Worm (Caenorhabditis elegans): Measurements from ENCODE around the gene scl-18.

The scl-18 gene

DNA sequence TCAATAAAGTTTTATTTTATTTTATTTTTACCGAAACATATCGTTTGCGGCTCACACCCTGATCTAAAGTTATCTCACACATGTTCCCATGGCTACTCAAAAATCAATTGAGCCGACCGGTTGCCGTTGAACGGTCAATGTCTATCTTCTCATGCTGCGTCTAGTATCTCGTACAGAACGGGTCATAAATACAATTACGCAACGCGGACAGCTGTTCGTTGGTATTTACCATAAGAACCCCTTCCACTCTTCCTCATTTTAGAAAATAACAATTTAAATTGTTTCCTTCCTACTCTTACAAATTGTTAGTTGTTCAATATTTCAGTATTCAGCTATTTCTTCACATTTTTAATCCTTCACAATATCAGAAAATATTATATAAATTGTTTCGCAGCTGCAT lies 10.4 kb downstream of the scl-18 start:
- TF ChIP-seq nhr-179 (tag; optimal IDR thresholded peaks at IDR 0.05) = no peak
- TF ChIP-seq fkh-3 (tag; optimal IDR thresholded peaks at IDR 0.05) = no peak
- TF ChIP-seq T26A5.8 (tag; optimal IDR thresholded peaks at IDR 0.05) = no peak
- no peak for TF ChIP-seq ztf-6 (GFP tag; IDR thresholded peaks at IDR 0.05)
- TF ChIP-seq K11D2.4 (GFP tag; IDR thresholded peaks at IDR 0.05) = no peak
- no peak for TF ChIP-seq attf-3 (GFP tag; conservative IDR thresholded peaks at IDR 0.05)
- TF ChIP-seq tbx-9 (tag; optimal IDR thresholded peaks at IDR 0.05; ENCODE audit: borderline replicate concordance) = no peak
- no peak for TF ChIP-seq let-607 (tag; optimal IDR thresholded peaks at IDR 0.05)
- no peak for TF ChIP-seq Y79H2A.3 (GFP tag; conservative IDR thresholded peaks at IDR 0.05)

DNA sequence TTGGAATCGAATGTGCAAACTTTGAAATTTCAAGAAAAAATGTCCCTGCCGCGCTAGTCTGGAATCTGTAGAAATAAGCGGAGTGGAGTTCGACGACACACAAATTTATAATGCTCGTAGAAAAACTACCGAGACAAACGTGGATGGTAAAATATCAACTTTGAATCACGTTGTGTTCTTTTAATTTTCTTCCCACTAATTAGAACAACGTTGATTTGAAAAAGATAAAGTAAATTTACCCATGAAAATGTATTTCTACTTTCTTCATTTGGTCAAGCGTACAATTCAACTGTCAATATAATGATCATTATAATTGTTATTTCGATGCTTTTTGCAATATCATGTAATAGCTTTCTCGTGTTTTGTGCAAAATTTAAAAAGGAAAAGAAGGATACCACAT lies 11.8 kb downstream of the scl-18 start, which contains the start of gene K01A6.5:
Gene K01A6.5 (plus strand): TSS at position 301 of the 400 bp plus-strand sequence.
- TF ChIP-seq ceh-79 (tag; optimal IDR thresholded peaks at IDR 0.05) = no peak
- no peak for TF ChIP-seq B0019.2 (GFP tag; conservative IDR thresholded peaks at IDR 0.05)
- TF ChIP-seq C17E4.6 (GFP tag; IDR thresholded peaks at IDR 0.05) = no peak
- no peak for TF ChIP-seq hrde-1 (tag; optimal IDR thresholded peaks at IDR 0.05; ENCODE audit: borderline replicate concordance)
- no peak for TF ChIP-seq lin-26 (GFP tag; IDR thresholded peaks at IDR 0.05)
- TF ChIP-seq Y67H2A.10 (GFP tag; conservative IDR thresholded peaks at IDR 0.05) = no peak
- TF ChIP-seq ceh-58 (GFP tag; IDR thresholded peaks at IDR 0.05) = no peak
- no peak for TF ChIP-seq F39B2.1 (GFP tag; IDR thresholded peaks at IDR 0.05)

DNA sequence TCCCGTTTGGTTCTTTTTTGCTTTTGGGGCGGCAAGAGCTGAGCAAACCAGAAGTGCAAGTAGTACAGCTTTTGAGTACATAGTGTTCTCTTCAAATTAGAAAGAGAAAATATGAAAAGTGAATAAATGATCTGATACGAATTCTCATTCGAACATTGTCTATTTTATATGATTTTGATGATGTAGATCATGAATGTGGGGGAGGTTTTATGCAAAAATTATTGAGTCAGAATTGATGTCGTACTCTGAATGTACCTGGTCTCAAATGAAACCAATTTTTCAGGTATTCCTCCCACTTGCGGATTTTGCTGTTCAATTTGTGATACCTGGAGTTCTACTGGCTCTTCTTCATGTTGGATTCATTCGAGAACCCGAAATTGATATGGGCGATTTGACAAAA lies 14.0 kb downstream of the scl-18 start, which contains the start of gene K01A6.4:
Gene K01A6.4 (minus strand): TSS at position 101 of the 400 bp plus-strand sequence.
- TF ChIP-seq B0019.2 (GFP tag; conservative IDR thresholded peaks at IDR 0.05) (no peak), ets-4 (GFP tag; optimal IDR thresholded peaks at IDR 0.05) (no peak), gei-17 (GFP tag; optimal IDR thresholded peaks at IDR 0.05) (no peak), bed-1 (GFP tag; IDR thresholded peaks at IDR 0.05) (no peak), ceh-27 (GFP tag; optimal IDR thresholded peaks at IDR 0.05) (no peak), tlf-1 (GFP tag; optimal IDR thresholded peaks at IDR 0.05) (no peak), pha-4 (tag; optimal IDR thresholded peaks at IDR 0.05) (no peak), attf-3 (GFP tag; conservative IDR thresholded peaks at IDR 0.05) (no peak), rpc-1 (optimal IDR thresholded peaks at IDR 0.05) (no peak), rpc-1 (tag; optimal IDR thresholded peaks at IDR 0.05) (no peak), ccch-3 (GFP tag; optimal IDR thresholded peaks at IDR 0.05) (no peak), B0035.1 (tag; optimal IDR thresholded peaks at IDR 0.05) (no peak), attf-6 (GFP tag; IDR thresholded peaks at IDR 0.05) (no peak), madf-10 (tag; optimal IDR thresholded peaks at IDR 0.05) (no peak), ekl-4 (GFP tag; IDR thresholded peaks at IDR 0.05) (no peak)

DNA sequence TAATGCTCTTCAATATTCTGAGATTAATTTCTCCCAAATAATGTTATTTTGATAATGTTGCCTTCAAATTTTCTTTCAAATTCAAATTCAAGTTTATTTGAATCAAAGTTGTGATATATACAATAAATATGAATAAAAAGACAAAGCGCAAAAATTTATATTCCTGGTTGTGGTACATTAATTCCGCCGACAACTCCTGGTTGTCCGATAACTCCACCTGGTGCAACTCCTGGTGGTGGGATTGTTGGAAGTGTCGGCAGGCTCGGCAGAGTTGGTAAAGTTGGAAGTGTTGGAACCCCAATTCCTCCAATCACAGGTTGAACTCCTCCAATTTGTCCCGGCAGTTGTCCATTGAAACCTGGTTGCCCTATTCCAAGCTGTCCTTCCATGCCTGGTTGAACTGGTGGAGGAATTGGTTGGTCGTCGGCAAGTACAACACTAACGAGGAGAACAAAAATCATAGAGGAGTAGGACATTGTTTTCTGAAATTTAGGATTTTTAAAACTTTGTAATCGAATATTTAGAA lies 16.1 kb downstream of the scl-18 start, which contains the start of gene K01A6.7:
Gene K01A6.7 (minus strand): TSS at position 476 of the 526 bp plus-strand sequence.
- TF ChIP-seq cebp-1 (GFP tag; IDR thresholded peaks at IDR 0.05) (no peak), cebp-1 (tag; optimal IDR thresholded peaks at IDR 0.05) (no peak), ama-1 (optimal IDR thresholded peaks at IDR 0.05) (no peak), ama-1 (GFP tag; optimal IDR thresholded peaks at IDR 0.05) (no peak), ceh-58 (GFP tag; IDR thresholded peaks at IDR 0.05) (no peak), attf-6 (GFP tag; IDR thresholded peaks at IDR 0.05) (no peak), madf-3 (GFP tag; IDR thresholded peaks at IDR 0.05) (no peak), ztf-18 (tag; optimal IDR thresholded peaks at IDR 0.05) (no peak), let-526 (GFP tag; IDR thresholded peaks at IDR 0.05) (no peak), hlh-12 (tag; optimal IDR thresholded peaks at IDR 0.05) (no peak), akir-1 (GFP tag; optimal IDR thresholded peaks at IDR 0.05) (no peak), Y56A3A.18 (GFP tag; IDR thresholded peaks at IDR 0.05) (no peak)

Data from whole organism, young adult.